Worm (Caenorhabditis elegans) whole organism, early embryonic: ENCODE results near the gene cutl-3.

Source experiments
- B0310.2 ChIP-seq: sonication (generic microtip); optimal IDR thresholded peaks from 2 replicates; lab custom pipeline; 2016; ENCODE audit warnings: mild to moderate bottlenecking, missing genetic modification characterization, missing compliant biosample characterization
- F13C5.2 ChIP-seq: sonication (generic microtip); optimal IDR thresholded peaks from 2 replicates; lab custom pipeline; 2017; ENCODE audit warnings: mild to moderate bottlenecking, missing genetic modification characterization, inconsistent platforms, missing compliant biosample characterization
- aly-1 ChIP-seq: sonication (generic microtip); optimal IDR thresholded peaks from 2 replicates; lab custom pipeline; 2016; ENCODE audit warnings: missing genetic modification characterization, missing compliant biosample characterization
- ama-1 ChIP-seq: fragments of 150-350 bp; optimal IDR thresholded peaks from 2 replicates; lab custom pipeline; 2014
- ceh-13 ChIP-seq: fragments of 200-800 bp; sonication (Bioruptor generic); optimal IDR thresholded peaks from 2 replicates; lab custom pipeline; 2018; ENCODE audit warnings: mild to moderate bottlenecking, missing genetic modification characterization, missing compliant biosample characterization
- ets-7 ChIP-seq: sonication (generic microtip); optimal IDR thresholded peaks from 2 replicates; lab custom pipeline; 2016; ENCODE audit warnings: missing genotype, missing genetic modification characterization, missing compliant biosample characterization
- flt-1 ChIP-seq: fragments of 200-800 bp; sonication (Bioruptor generic); IDR thresholded peaks from 2 replicates; pipeline ENCODE4 v1.3.6; 2022; ENCODE audit warnings: missing genetic modification characterization, missing compliant biosample characterization
- hmbx-1 ChIP-seq: sonication (generic microtip); optimal IDR thresholded peaks from 2 replicates; lab custom pipeline; 2016; ENCODE audit warnings: mild to moderate bottlenecking, missing genetic modification characterization, missing compliant biosample characterization
- hnd-1 ChIP-seq: sonication (generic microtip); optimal IDR thresholded peaks from 2 replicates; lab custom pipeline; 2016; ENCODE audit warnings: missing genetic modification characterization, missing compliant biosample characterization
- scrt-1 ChIP-seq: fragments of 200-800 bp; sonication (Bioruptor generic); IDR thresholded peaks from 2 replicates; pipeline ENCODE4 v1.3.6; 2022; ENCODE audit warnings: missing genetic modification characterization, missing compliant biosample characterization
- sea-1 ChIP-seq: fragments of 200-800 bp; sonication (Bioruptor generic); conservative IDR thresholded peaks from 2 replicates; pipeline ENCODE4 v1.3.6; 2022; ENCODE audit warnings: missing genetic modification characterization, missing compliant biosample characterization
- tbx-11 ChIP-seq: fragments of 200-800 bp; sonication (Bioruptor generic); IDR thresholded peaks from 2 replicates; pipeline ENCODE4 v1.3.6; 2022; ENCODE audit warnings: missing genetic modification characterization, missing compliant biosample characterization
- tbx-37 ChIP-seq: fragments of 200-800 bp; sonication (Bioruptor generic); conservative IDR thresholded peaks from 2 replicates; pipeline ENCODE4 v1.3.6; 2022; ENCODE audit warnings: missing genetic modification reagents, missing genetic modification characterization, missing compliant biosample characterization

- TF ChIP-seq ets-7 (tag; lab: Kevin White, UChicago) (no peak), flt-1 (GFP tag; lab: Robert Waterston, UW) (no peak), ama-1 (no peak), aly-1 (no peak), hmbx-1 (tag; lab: Kevin White, UChicago) (no peak), F13C5.2 (no peak), tbx-37 (GFP tag; lab: Robert Waterston, UW) (no peak), B0310.2 (tag; lab: Kevin White, UChicago) (no peak), ceh-13 (GFP tag; lab: Kevin White, UChicago) (no peak), tbx-11 (no peak), hnd-1 (tag; lab: Kevin White, UChicago) (no peak), sea-1 (GFP tag; lab: Robert Waterston, UW) (no peak), scrt-1 (GFP tag; lab: Robert Waterston, UW) (no peak)
Observed at ce11 chrX:15039696-15040212, 40.8 kb upstream of the cutl-3 start.
